Fruit fly (Drosophila melanogaster) whole organism, adult: ENCODE measurements around the gene CG1662.

Experiments
- CG11617 ChIP-seq: fragments of 200-800 bp; sonication (Bioruptor generic); optimal IDR thresholded peaks from 2 replicates; lab custom pipeline; 2017; ENCODE audit warnings: mild to moderate bottlenecking, missing biosample characterization, missing genetic modification reagents, missing genetic modification characterization
- CG14711 ChIP-seq: fragments of 200-800 bp; sonication (Bioruptor generic); optimal IDR thresholded peaks from 2 replicates; lab custom pipeline; 2018; ENCODE audit warnings: missing biosample characterization, mild to moderate bottlenecking, missing genetic modification characterization, moderate library complexity
- Hr96 ChIP-seq: fragments of 200-800 bp; sonication (Bioruptor generic); optimal IDR thresholded peaks from 2 replicates; lab custom pipeline; 2016; ENCODE audit warnings: missing biosample characterization, missing genetic modification characterization
- bab1 ChIP-seq: fragments of 200-800 bp; sonication (Bioruptor generic); optimal IDR thresholded peaks from 3 replicates; lab custom pipeline; 2019; ENCODE audit warnings: missing biosample characterization, mild to moderate bottlenecking, missing genetic modification characterization, moderate library complexity
- cnc ChIP-seq, 2 experiments: fragments of >200 bp; optimal IDR thresholded peaks; 2 replicates each; lab custom pipeline; 2017
- kay ChIP-seq: fragments of 200-800 bp; sonication (Bioruptor generic); peaks from one replicate; lab custom pipeline; 2016; ENCODE audit warnings: missing biosample characterization, missing genetic modification characterization, borderline replicate concordance
- ovo ChIP-seq: fragments of 200-800 bp; sonication (Bioruptor generic); optimal IDR thresholded peaks from 2 replicates; lab custom pipeline; 2016; ENCODE audit warnings: missing biosample characterization, missing genetic modification characterization

DNA sequence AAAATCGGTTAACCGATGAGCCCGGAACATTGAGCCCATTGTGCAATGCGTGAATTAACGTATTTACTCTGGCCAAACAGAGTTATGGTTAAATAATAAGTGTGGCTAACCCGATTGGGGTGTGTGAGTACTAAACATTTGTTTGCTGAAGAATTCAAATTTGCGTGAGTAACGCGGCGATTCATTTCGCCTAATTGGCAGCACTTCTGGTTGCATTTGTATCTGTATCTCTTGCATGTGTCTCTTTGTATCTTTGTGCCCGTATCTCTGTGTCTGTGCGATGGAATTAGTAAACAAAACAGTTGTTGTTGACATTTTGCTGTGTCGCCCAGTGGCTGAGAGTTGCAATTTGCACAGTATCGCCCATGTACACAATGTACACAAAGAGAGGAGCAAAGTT, 23.5 kb downstream of the CG1662 start:
- TF ChIP-seq CG14711 (no peak), CG11617 (GFP tag; lab: Kevin White, UChicago) (no peak), kay (GFP tag; lab: Kevin White, UChicago) (no peak), ovo (no peak), cnc (optimal IDR thresholded peaks at IDR 0.05; lab: Kevin White, UChicago) (no peak), bab1 (GFP tag; lab: Kevin White, UChicago) (no peak), Hr96 (no peak)
